Fruit fly (Drosophila melanogaster) whole organism: Measurements from ENCODE around the gene CG9515.

ENCODE experiments used
- CG8478 ChIP-seq: fragments of >200 bp; optimal IDR thresholded peaks from 2 replicates; lab custom pipeline; 2018; ENCODE audit warnings: inconsistent platforms
- Dll ChIP-seq: fragments of >200 bp; optimal IDR thresholded peaks from 2 replicates; lab custom pipeline; 2017

DNA sequence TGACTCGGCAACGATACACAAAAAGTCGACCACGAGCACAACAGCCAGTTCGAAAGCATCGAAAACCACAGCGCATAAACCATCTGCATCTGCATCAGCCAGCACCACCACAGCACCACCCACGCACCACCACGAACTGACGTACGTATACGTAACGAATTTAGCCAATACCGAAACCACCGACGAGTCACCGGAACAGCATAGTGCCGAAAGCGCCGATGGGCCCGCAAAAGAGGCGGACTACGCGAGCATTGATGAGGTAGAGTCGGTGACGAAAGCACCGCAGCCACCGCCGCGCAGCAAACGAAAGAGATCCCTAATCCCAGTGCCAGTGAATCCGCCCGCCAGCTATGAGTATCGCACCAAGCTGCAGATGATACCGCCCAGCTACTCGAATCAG is 11.9 kb downstream of the CG9515 start:
- TF ChIP-seq CG8478, result no peak
- TF ChIP-seq Dll, result no peak
